Worm (Caenorhabditis elegans): Measurements from ENCODE around the gene Y111B2A.21.

Y111B2A.21 gene

ce11 chrIII:12746369-12746855 lies at the start of gene Y111B2A.21:
Gene Y111B2A.21 (plus strand): TSS chrIII:12746419.
- TF ChIP-seq him-1 (tag; optimal IDR thresholded peaks at IDR 0.05), result no peak

- TF ChIP-seq W03F9.2 (tag; optimal IDR thresholded peaks at IDR 0.05) (no peak), dao-5 (tag; optimal IDR thresholded peaks at IDR 0.05) (no peak), him-1 (tag; optimal IDR thresholded peaks at IDR 0.05) (no peak)
These were observed 48.6 kb upstream of the Y111B2A.21 start for ce11 chrIII:12697591-12697990.

ce11 chrIII:12699194-12699593 lies 47.0 kb upstream of the Y111B2A.21 start, which contains the start of gene sas-1:
Gene sas-1 (plus strand): TSS chrIII:12699494.
- TF ChIP-seq him-1 (tag; optimal IDR thresholded peaks at IDR 0.05), result no peak
- no peak for TF ChIP-seq dao-5 (tag; optimal IDR thresholded peaks at IDR 0.05)
- TF ChIP-seq W03F9.2 (tag; optimal IDR thresholded peaks at IDR 0.05), result no peak

- TF ChIP-seq W03F9.2 (tag; optimal IDR thresholded peaks at IDR 0.05), result no peak
- TF ChIP-seq him-1 (tag; optimal IDR thresholded peaks at IDR 0.05), result no peak
- TF ChIP-seq dao-5 (tag; optimal IDR thresholded peaks at IDR 0.05), result no peak
These were observed 43.8 kb upstream of the Y111B2A.21 start for ce11 chrIII:12702375-12702774.

ce11 chrIII:12703237-12703636 lies 43.0 kb upstream of the Y111B2A.21 start:
- no peak for TF ChIP-seq dao-5 (tag; optimal IDR thresholded peaks at IDR 0.05)
- no peak for TF ChIP-seq W03F9.2 (tag; optimal IDR thresholded peaks at IDR 0.05)
- TF ChIP-seq him-1 (tag; optimal IDR thresholded peaks at IDR 0.05), result no peak

- no peak for TF ChIP-seq dao-5 (tag; optimal IDR thresholded peaks at IDR 0.05)
These were observed 35.0 kb upstream of the Y111B2A.21 start, which contains the start of gene hut-1 for ce11 chrIII:12711217-12711616. Gene hut-1 (plus strand): TSS chrIII:12711560.

- TF ChIP-seq W03F9.2 (tag; optimal IDR thresholded peaks at IDR 0.05) (no peak), dao-5 (tag; optimal IDR thresholded peaks at IDR 0.05) (no peak), him-1 (tag; optimal IDR thresholded peaks at IDR 0.05) (no peak)
These were observed 34.5 kb upstream of the Y111B2A.21 start for ce11 chrIII:12711682-12712081.

- TF ChIP-seq him-1 (tag; optimal IDR thresholded peaks at IDR 0.05) (no peak), dao-5 (tag; optimal IDR thresholded peaks at IDR 0.05) (no peak), W03F9.2 (tag; optimal IDR thresholded peaks at IDR 0.05) (no peak)
These were observed 32.4 kb upstream of the Y111B2A.21 start for ce11 chrIII:12713862-12714261.

ce11 chrIII:12714266-12714665 lies 32.0 kb upstream of the Y111B2A.21 start, which contains the start of gene ssl-1:
Gene ssl-1 (plus strand): TSS chrIII:12714566.
- TF ChIP-seq him-1 (tag; optimal IDR thresholded peaks at IDR 0.05) (no peak), W03F9.2 (tag; optimal IDR thresholded peaks at IDR 0.05) (no peak), dao-5 (tag; optimal IDR thresholded peaks at IDR 0.05) (no peak)

- TF ChIP-seq W03F9.2 (tag; optimal IDR thresholded peaks at IDR 0.05), result no peak
These were observed 18.1 kb upstream of the Y111B2A.21 start for ce11 chrIII:12728149-12728548.

- TF ChIP-seq him-1 (tag; optimal IDR thresholded peaks at IDR 0.05) (no peak), dao-5 (tag; optimal IDR thresholded peaks at IDR 0.05) (no peak), W03F9.2 (tag; optimal IDR thresholded peaks at IDR 0.05) (no peak)
These were observed 7.3 kb upstream of the Y111B2A.21 start for ce11 chrIII:12738935-12739334.

- TF ChIP-seq him-1 (tag; optimal IDR thresholded peaks at IDR 0.05) (no peak), dao-5 (tag; optimal IDR thresholded peaks at IDR 0.05) (no peak), W03F9.2 (tag; optimal IDR thresholded peaks at IDR 0.05) (no peak)
These were observed 5.9 kb upstream of the Y111B2A.21 start for ce11 chrIII:12740313-12740712.

- no peak for TF ChIP-seq him-1 (tag; optimal IDR thresholded peaks at IDR 0.05)
- TF ChIP-seq W03F9.2 (tag; optimal IDR thresholded peaks at IDR 0.05), result no peak
- TF ChIP-seq dao-5 (tag; optimal IDR thresholded peaks at IDR 0.05), result no peak
These were observed 2.7 kb upstream of the Y111B2A.21 start for ce11 chrIII:12743515-12743914.

- no peak for TF ChIP-seq him-1 (tag; optimal IDR thresholded peaks at IDR 0.05)
These were observed 4.6 kb downstream of the Y111B2A.21 start, which contains the start of the genes irld-60 and irld-20 for ce11 chrIII:12750831-12751230. Gene irld-60 (minus strand): TSS chrIII:12750931. Gene irld-20 (plus strand): TSS chrIII:12751109.

- TF ChIP-seq W03F9.2 (tag; optimal IDR thresholded peaks at IDR 0.05) (no peak), dao-5 (tag; optimal IDR thresholded peaks at IDR 0.05) (no peak), him-1 (tag; optimal IDR thresholded peaks at IDR 0.05) (no peak)
These were observed 8.8 kb downstream of the Y111B2A.21 start, which contains the start of gene srw-10 for ce11 chrIII:12755048-12755447. Gene srw-10 (plus strand): TSS chrIII:12755348.

Measured in whole organism, L4/young adult.